Fruit fly (Drosophila melanogaster): Measurements from ENCODE around the gene Ubx.

The Ubx gene

DNA sequence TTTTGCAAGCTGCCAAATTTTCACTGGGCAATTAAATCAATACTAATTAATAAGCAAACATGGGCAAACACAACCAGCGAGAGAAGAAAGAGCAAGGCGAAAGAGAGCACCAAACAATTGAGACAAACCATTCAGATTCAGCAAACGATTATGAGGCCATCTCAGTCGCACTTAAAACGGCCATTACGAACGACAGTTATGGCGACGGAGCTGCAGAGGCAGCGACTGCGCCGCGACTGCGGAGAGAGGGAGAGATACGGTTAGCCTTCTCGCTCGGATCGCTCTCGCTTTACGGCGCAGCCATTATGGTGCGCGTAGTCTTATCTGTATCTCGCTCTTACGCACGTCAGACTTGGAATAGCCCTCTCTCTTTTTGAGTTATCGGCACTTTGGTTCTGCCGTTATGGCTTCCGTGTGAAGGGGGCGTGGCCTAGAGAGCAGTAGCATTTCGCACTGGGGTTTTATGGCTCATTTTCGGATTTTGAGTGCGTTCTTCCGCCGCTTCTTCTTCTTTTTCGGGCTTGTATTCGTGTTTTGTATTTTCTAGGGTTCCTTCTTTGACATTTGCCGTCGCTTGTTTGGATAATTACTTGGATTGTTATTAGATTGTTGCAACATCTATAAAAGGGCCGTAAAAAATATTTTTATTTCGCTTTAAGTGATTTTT lies 29.8 kb upstream of the Ubx start (continued):
- TF ChIP-seq Hand (GFP tag; optimal IDR thresholded peaks at IDR 0.05) (no peak), eyg (GFP tag; optimal IDR thresholded peaks at IDR 0.05) (no peak), CG15269 (tag; optimal IDR thresholded peaks at IDR 0.05) (no peak), Dll (GFP tag; IDR thresholded peaks at IDR 0.05; ENCODE audit: partially characterized antibody) (peak; percentile 55; the same call in 2 of the 4 replicates), sqz (GFP tag; optimal IDR thresholded peaks at IDR 0.05) (no peak), sna (GFP tag; IDR thresholded peaks at IDR 0.05; ENCODE audit: partially characterized antibody) (0 out of 2 replicates have a peak, but pooled peaks have one; percentile 57), CG8281 (tag; optimal IDR thresholded peaks at IDR 0.05) (no peak), peb (GFP tag; IDR thresholded peaks at IDR 0.05) (no peak), sob (GFP tag; IDR thresholded peaks at IDR 0.05) (peak; percentile 70; the same call in 1 of the 2 replicates), sd (tag; optimal IDR thresholded peaks at IDR 0.05) (peak; percentile 72), H15 (GFP tag; IDR thresholded peaks at IDR 0.05) (no peak), CG10543 (GFP tag; optimal IDR thresholded peaks at IDR 0.05) (peak; percentile 50), CG6765 (GFP tag; optimal IDR thresholded peaks at IDR 0.05) (no peak), crp (GFP tag; optimal IDR thresholded peaks at IDR 0.05) (no peak), Atf6 (GFP tag; IDR thresholded peaks at IDR 0.05) (no peak), Mes4 (GFP tag; optimal IDR thresholded peaks at IDR 0.05) (no peak), pho (GFP tag; optimal IDR thresholded peaks at IDR 0.05) (peak; percentile 37), Xrp1 (GFP tag; IDR thresholded peaks at IDR 0.05) (0 out of 2 replicates have a peak, but pooled peaks have one; percentile 9), CG6683 (GFP tag; optimal IDR thresholded peaks at IDR 0.05) (no peak), Doc2 (GFP tag; IDR thresholded peaks at IDR 0.05) (no peak), abd-A (tag; optimal IDR thresholded peaks at IDR 0.05) (peak; percentile 100), CG8478 (optimal IDR thresholded peaks at IDR 0.05) (peak; percentile 99), ftz-f1 (GFP tag; optimal IDR thresholded peaks at IDR 0.05) (peak; percentile 63), zen2 (GFP tag; IDR thresholded peaks at IDR 0.05; ENCODE audit: partially characterized antibody) (peak; percentile 51; the same call in 1 of the 3 replicates), zen (tag; optimal IDR thresholded peaks at IDR 0.05) (peak; percentile 89), tna (GFP tag; IDR thresholded peaks at IDR 0.05; ENCODE audit: partially characterized antibody) (peak; percentile 72; the same call in 1 of the 2 replicates), CG11456 (GFP tag; IDR thresholded peaks at IDR 0.05) (no peak), CG3407 (GFP tag; optimal IDR thresholded peaks at IDR 0.05) (no peak), CG6854 (GFP tag; optimal IDR thresholded peaks at IDR 0.05) (no peak), twi (tag; optimal IDR thresholded peaks at IDR 0.05) (peak; percentile 89), Nf-YC (tag; optimal IDR thresholded peaks at IDR 0.05) (peak; percentile 98), sens (GFP tag) (peak; percentile 69), CG32532 (GFP tag; IDR thresholded peaks at IDR 0.05) (peak; percentile 27; the same call in 1 of the 2 replicates), Pdp1 (GFP tag; optimal IDR thresholded peaks at IDR 0.05) (peak in 1 of 2 experiments; percentile 80), ssp (GFP tag; IDR thresholded peaks at IDR 0.05) (no peak), crol (GFP tag; IDR thresholded peaks at IDR 0.05) (peak; percentile 54), chinmo (GFP tag; IDR thresholded peaks at IDR 0.05; ENCODE audit: partially characterized antibody) (peak; percentile 95), D (optimal IDR thresholded peaks at IDR 0.05) (peak; percentile 99), D (GFP tag; optimal IDR thresholded peaks at IDR 0.05) (peak; percentile 39), CG11398 (GFP tag; optimal IDR thresholded peaks at IDR 0.05) (no peak), fd64A (GFP tag; optimal IDR thresholded peaks at IDR 0.05) (peak; percentile 3), ewg (GFP tag; optimal IDR thresholded peaks at IDR 0.05) (peak; percentile 99), CG17829 (tag; optimal IDR thresholded peaks at IDR 0.05) (peak; percentile 75), Meics (GFP tag; optimal IDR thresholded peaks at IDR 0.05) (no peak), CG34376 (GFP tag; optimal IDR thresholded peaks at IDR 0.05) (no peak), Lhr (GFP tag; optimal IDR thresholded peaks at IDR 0.05) (no peak), CG30431 (GFP tag; optimal IDR thresholded peaks at IDR 0.05) (no peak), Tbp (GFP tag; optimal IDR thresholded peaks at IDR 0.05) (no peak), Optix (GFP tag; IDR thresholded peaks at IDR 0.05) (no peak), CG7786 (GFP tag; optimal IDR thresholded peaks at IDR 0.05) (no peak)

Measured in whole organism, embryonic.